Fruit fly (Drosophila melanogaster): ENCODE data around the gene CG5126.

The CG5126 gene

dm6 chr2L:1135495-1135894 lies 48.3 kb downstream of the CG5126 start:
- TF ChIP-seq pan (optimal IDR thresholded peaks at IDR 0.05) (no peak), Dll (optimal IDR thresholded peaks at IDR 0.05) (no peak), psq (optimal IDR thresholded peaks at IDR 0.05) (no peak), CG8478 (optimal IDR thresholded peaks at IDR 0.05) (no peak), EcR (GFP tag; optimal IDR thresholded peaks at IDR 0.05) (no peak), usp (GFP tag; optimal IDR thresholded peaks at IDR 0.05) (no peak)

dm6 chr2L:1134011-1134743 lies 49.6 kb downstream of the CG5126 start, which contains the start of the genes Iris and CG4577:
Gene Iris, minus strand, starts transcription at chr2L:1134098.
Gene CG4577, plus strand, starts transcription at chr2L:1134693.
- TF ChIP-seq psq (optimal IDR thresholded peaks at IDR 0.05) (no peak), usp (GFP tag; optimal IDR thresholded peaks at IDR 0.05) (no peak)

All from whole organism.